Worm (Caenorhabditis elegans): ENCODE measurements around the gene idpa-3.

idpa-3 gene

DNA sequence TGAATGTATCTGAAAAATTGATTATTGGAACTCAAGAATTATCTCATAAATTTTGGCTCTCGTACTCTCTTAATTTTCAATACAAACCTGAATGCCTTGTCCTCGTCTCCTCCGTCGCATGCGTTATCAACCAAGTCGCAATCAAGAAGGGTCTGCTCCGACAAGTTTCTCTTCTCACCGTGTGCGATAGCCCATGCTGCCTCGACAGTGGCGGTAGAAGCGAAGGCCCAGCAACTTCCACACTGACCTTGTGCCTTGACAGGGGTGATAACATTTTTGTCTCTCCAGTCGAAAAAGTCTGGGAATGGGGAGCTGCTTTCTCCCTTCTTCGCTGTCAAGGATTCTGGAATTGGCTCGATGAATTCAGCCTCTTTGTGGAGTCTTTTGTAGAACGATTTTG lies 3.8 kb downstream of the idpa-3 start:
- TF ChIP-seq nhr-21 (tag; optimal IDR thresholded peaks at IDR 0.05) (no peak), fos-1 (tag; optimal IDR thresholded peaks at IDR 0.05) (peak; percentile 44), nhr-23 (tag; optimal IDR thresholded peaks at IDR 0.05) (no peak), sma-9 (GFP tag; optimal IDR thresholded peaks at IDR 0.05) (peak; percentile 2), sma-9 (tag; optimal IDR thresholded peaks at IDR 0.05) (no peak), ztf-11 (tag; optimal IDR thresholded peaks at IDR 0.05) (no peak)

DNA sequence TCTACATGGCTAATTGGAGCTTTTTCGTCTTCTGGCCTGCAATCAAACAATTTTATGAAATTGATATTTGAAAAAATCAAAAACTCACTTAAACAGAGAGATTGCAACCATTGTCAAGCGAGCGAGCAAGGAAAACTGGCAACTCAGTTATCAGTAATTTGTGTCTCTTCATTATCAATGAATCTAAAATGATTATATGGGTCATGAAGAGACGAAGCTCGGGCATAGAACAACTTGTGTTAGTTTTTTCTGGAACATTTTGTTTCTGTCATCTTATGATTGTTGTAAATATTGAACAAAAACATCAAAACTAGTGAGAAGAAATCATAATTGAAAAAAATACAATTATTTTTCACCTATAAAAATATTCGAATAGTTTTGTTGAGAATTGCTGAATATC lies 4.7 kb downstream of the idpa-3 start, which contains the start of gene R07E3.1:
Gene R07E3.1, minus strand, starts transcription at position 176 of the 400 bp plus-strand sequence.
- TF ChIP-seq aly-2 (tag; optimal IDR thresholded peaks at IDR 0.05) (no peak), gmeb-1 (tag; optimal IDR thresholded peaks at IDR 0.05) (peak; percentile 10), fos-1 (tag; optimal IDR thresholded peaks at IDR 0.05) (peak; percentile 59)

DNA sequence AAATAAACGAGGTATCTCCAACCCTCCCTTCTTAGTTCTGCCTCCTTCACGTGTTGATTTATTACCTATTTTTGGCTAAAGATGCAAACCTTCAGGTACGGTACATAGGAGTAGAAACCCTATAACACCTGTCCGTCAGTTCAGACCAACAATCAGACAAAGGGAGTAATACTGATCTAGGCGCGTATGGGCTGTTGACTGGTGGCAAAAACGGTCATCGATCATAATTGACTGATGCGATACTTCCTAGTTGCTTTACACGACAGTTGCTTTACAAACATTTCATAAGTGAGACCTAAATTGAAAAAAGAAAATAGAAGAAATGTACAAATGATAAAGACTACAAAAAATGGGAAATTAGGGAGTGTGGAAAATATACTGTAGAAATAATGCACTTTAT lies 13.9 kb downstream of the idpa-3 start:
- no peak for TF ChIP-seq blmp-1 (tag; optimal IDR thresholded peaks at IDR 0.05; ENCODE audit: insufficient read depth)
- peak; percentile 42 for TF ChIP-seq nhr-25 (tag; optimal IDR thresholded peaks at IDR 0.05)
- no peak for TF ChIP-seq Y55F3AM.14 (GFP tag; optimal IDR thresholded peaks at IDR 0.05)

DNA sequence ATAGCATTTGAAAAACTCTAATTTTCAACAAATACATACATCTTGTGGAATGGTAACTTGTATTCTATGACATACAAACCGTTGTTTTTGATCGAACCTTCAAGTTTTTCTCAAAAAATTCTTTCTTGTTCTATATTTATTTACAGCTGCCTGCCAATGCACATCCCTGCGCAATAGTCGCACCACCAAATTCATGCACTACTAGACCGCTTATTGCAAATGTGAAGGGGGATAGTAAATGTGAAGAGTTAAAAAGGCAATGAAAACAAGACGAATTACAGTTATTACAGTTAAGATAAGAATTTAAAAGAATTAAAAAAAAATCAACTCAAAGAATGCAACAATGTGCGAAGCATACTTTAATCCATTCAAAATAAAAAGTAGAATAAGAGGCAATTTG lies 17.6 kb downstream of the idpa-3 start:
- TF ChIP-seq elt-1 (tag; optimal IDR thresholded peaks at IDR 0.05) (no peak), Y55F3AM.14 (GFP tag; optimal IDR thresholded peaks at IDR 0.05) (no peak), elt-3 (tag; optimal IDR thresholded peaks at IDR 0.05) (no peak)

DNA sequence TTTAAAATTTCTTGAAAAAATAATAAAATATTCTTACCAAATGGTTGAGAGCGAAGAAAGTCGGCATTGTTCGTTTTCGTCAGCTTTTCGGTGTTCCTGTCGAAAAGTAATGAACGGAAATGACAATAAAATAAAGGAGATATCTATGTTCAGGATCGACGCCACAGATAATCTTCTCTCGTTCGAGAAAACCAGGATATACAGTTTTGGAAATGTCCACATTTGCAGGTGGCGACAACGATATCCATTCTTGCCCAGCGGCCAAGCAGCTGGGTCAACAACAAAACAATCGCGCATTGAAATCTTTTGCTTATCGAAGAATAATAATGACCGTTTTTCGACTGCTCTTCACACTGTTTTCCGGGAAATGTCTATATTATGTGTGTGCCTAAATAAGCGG lies 19.4 kb downstream of the idpa-3 start, which contains the start of gene R07E3.7:
Gene R07E3.7, minus strand, starts transcription at position 101 of the 400 bp plus-strand sequence.
- TF ChIP-seq ztf-11 (tag; optimal IDR thresholded peaks at IDR 0.05) (no peak), nhr-25 (tag; optimal IDR thresholded peaks at IDR 0.05) (no peak), egl-27 (tag; optimal IDR thresholded peaks at IDR 0.05) (no peak), nhr-23 (tag; optimal IDR thresholded peaks at IDR 0.05) (no peak), blmp-1 (tag; optimal IDR thresholded peaks at IDR 0.05; ENCODE audit: insufficient read depth) (no peak), lsy-2 (tag; optimal IDR thresholded peaks at IDR 0.05) (no peak), ceh-82 (tag; optimal IDR thresholded peaks at IDR 0.05) (no peak), nhr-10 (tag; optimal IDR thresholded peaks at IDR 0.05) (no peak), aly-2 (tag; optimal IDR thresholded peaks at IDR 0.05) (no peak), lin-13 (GFP tag; optimal IDR thresholded peaks at IDR 0.05) (no peak), F13H6.1 (tag; optimal IDR thresholded peaks at IDR 0.05) (no peak), sma-9 (GFP tag; optimal IDR thresholded peaks at IDR 0.05) (no peak), sma-9 (tag; optimal IDR thresholded peaks at IDR 0.05) (no peak), ama-1 (optimal IDR thresholded peaks at IDR 0.05) (no peak), nhr-77 (tag; optimal IDR thresholded peaks at IDR 0.05) (no peak), elt-1 (tag; optimal IDR thresholded peaks at IDR 0.05) (no peak), C34F6.9 (tag; optimal IDR thresholded peaks at IDR 0.05) (no peak), unc-55 (GFP tag; optimal IDR thresholded peaks at IDR 0.05) (no peak), zag-1 (tag; optimal IDR thresholded peaks at IDR 0.05) (no peak)

DNA sequence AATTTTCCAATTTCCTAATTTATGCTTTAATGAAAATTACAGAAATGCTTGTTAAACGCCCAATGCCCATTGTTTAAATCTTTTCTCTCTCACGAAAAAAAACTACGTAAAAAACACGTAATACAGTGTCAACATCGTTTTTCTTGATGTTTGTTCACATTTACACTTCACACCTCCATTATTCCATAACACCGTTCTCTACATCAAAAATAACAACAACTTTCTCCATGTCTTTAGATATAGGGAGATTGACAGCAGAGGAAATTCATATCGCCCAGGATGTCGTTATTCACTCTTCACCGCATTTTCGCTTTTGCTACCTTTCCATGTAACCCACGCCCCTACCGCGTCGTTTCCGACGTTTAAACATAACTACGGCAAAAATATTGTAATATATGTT lies 21.8 kb downstream of the idpa-3 start, which contains the start of gene efhc-1:
Gene efhc-1, plus strand, starts transcription at position 301 of the 400 bp plus-strand sequence.
- no peak for TF ChIP-seq mbf-1 (tag; optimal IDR thresholded peaks at IDR 0.05)
- no peak for TF ChIP-seq ztf-11 (tag; optimal IDR thresholded peaks at IDR 0.05)
- no peak for TF ChIP-seq nhr-25 (tag; optimal IDR thresholded peaks at IDR 0.05)
- no peak for TF ChIP-seq nhr-11 (tag; optimal IDR thresholded peaks at IDR 0.05)
- TF ChIP-seq egl-27 (tag; optimal IDR thresholded peaks at IDR 0.05), result no peak
- no peak for TF ChIP-seq sem-4 (tag; optimal IDR thresholded peaks at IDR 0.05)

DNA sequence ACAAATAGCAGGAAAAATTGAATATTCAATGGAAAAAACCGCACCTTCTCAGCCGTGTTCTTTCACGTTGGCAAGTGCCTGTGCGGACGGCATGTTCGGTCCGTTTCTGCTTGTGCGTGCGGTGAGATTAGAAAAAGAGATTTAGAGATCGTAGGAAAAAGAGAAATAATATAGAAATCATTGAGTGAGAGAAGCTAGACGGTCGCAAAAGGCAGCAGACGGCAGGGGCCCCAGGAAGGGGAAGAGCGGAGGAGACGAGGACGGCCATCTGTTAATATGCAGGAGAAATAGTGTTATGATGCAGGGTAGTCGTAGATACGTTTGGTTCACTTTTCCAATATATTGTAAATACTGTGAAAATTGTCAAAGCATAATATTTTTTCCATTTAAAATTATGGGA lies 36.3 kb downstream of the idpa-3 start, which contains the start of gene Y49A10A.2:
Gene Y49A10A.2, minus strand, starts transcription at position 109 of the 400 bp plus-strand sequence.
- TF ChIP-seq nhr-77 (tag; optimal IDR thresholded peaks at IDR 0.05) (no peak), nhr-11 (tag; optimal IDR thresholded peaks at IDR 0.05) (no peak), snpc-4 (tag; optimal IDR thresholded peaks at IDR 0.05) (no peak), unc-39 (tag; optimal IDR thresholded peaks at IDR 0.05) (no peak), ZK546.5 (tag; optimal IDR thresholded peaks at IDR 0.05) (no peak), mbf-1 (tag; optimal IDR thresholded peaks at IDR 0.05) (no peak), nhr-12 (tag; optimal IDR thresholded peaks at IDR 0.05) (no peak), ztf-11 (tag; optimal IDR thresholded peaks at IDR 0.05) (no peak), F13H6.1 (tag; optimal IDR thresholded peaks at IDR 0.05) (peak; percentile 40), nhr-21 (tag; optimal IDR thresholded peaks at IDR 0.05) (no peak), ceh-82 (tag; optimal IDR thresholded peaks at IDR 0.05) (no peak), egl-27 (tag; optimal IDR thresholded peaks at IDR 0.05) (no peak), lin-39 (tag; optimal IDR thresholded peaks at IDR 0.05) (no peak), unc-55 (GFP tag; optimal IDR thresholded peaks at IDR 0.05) (peak; percentile 52), mdl-1 (tag; optimal IDR thresholded peaks at IDR 0.05) (no peak), mab-5 (tag; optimal IDR thresholded peaks at IDR 0.05) (no peak), ama-1 (optimal IDR thresholded peaks at IDR 0.05) (no peak), sem-4 (tag; optimal IDR thresholded peaks at IDR 0.05) (no peak), nhr-23 (tag; optimal IDR thresholded peaks at IDR 0.05) (no peak), sma-9 (GFP tag; optimal IDR thresholded peaks at IDR 0.05) (peak; percentile 21), sma-9 (tag; optimal IDR thresholded peaks at IDR 0.05) (no peak), Y55F3AM.14 (GFP tag; optimal IDR thresholded peaks at IDR 0.05) (no peak), peb-1 (tag; optimal IDR thresholded peaks at IDR 0.05) (peak; percentile 31), elt-1 (tag; optimal IDR thresholded peaks at IDR 0.05) (no peak), R02D3.7 (tag; optimal IDR thresholded peaks at IDR 0.05) (no peak), nhr-6 (tag; optimal IDR thresholded peaks at IDR 0.05) (no peak), nhr-10 (tag; optimal IDR thresholded peaks at IDR 0.05) (no peak), blmp-1 (tag; optimal IDR thresholded peaks at IDR 0.05; ENCODE audit: insufficient read depth) (no peak), ztf-1 (GFP tag; conservative IDR thresholded peaks at IDR 0.05) (no peak)

Data from whole organism, L2 larva.